Fruit fly (Drosophila melanogaster) whole organism, embryonic: ENCODE measurements around the gene CG34303.
A peak's percentile ranks its signal among the peaks of the same experiment; 100 is the strongest.

ENCODE experiments used
- Awh ChIP-seq: fragments of 200-800 bp; sonication (Bioruptor generic); IDR thresholded peaks from 2 replicates; pipeline ENCODE4, ENCODE4 v1.3.6; 2022; ENCODE audit warnings: missing biosample characterization, missing genetic modification characterization
- BEAF-32 ChIP-seq: fragments of 200-800 bp; sonication (Bioruptor generic); optimal IDR thresholded peaks from 3 replicates; lab custom pipeline; 2017; ENCODE audit warnings: missing biosample characterization, missing genetic modification characterization, mild to moderate bottlenecking, moderate library complexity, missing genetic modification reagents
- CG1024 ChIP-seq: fragments of 200-800 bp; sonication (Bioruptor generic); IDR thresholded peaks from 2 replicates; pipeline ENCODE4 v1.3.6; 2022; ENCODE audit warnings: missing biosample characterization, missing genetic modification characterization
- CG10267 ChIP-seq: fragments of 200-800 bp; sonication (Bioruptor generic); optimal IDR thresholded peaks from 2 replicates; lab custom pipeline; 2018; ENCODE audit warnings: missing biosample characterization, mild to moderate bottlenecking, missing genetic modification characterization, moderate library complexity
- CG10979 ChIP-seq: fragments of 200-800 bp; sonication (Bioruptor generic); optimal IDR thresholded peaks from 2 replicates; lab custom pipeline; 2018; ENCODE audit warnings: missing biosample characterization, mild to moderate bottlenecking, missing genetic modification characterization, moderate library complexity
- CG12659 ChIP-seq: fragments of 200-800 bp; sonication (Bioruptor generic); optimal IDR thresholded peaks from 3 replicates; lab custom pipeline; 2017; ENCODE audit warnings: mild to moderate bottlenecking, missing biosample characterization, missing genetic modification reagents, missing genetic modification characterization
- CG14441 ChIP-seq: fragments of 200-800 bp; sonication (Bioruptor generic); IDR thresholded peaks from 2 replicates; pipeline ENCODE4 v1.3.6; 2022; ENCODE audit warnings: missing biosample characterization, missing genetic modification characterization
- CG15269 ChIP-seq: fragments of 200-800 bp; sonication (Bioruptor generic); optimal IDR thresholded peaks from 2 replicates; lab custom pipeline; 2018; ENCODE audit warnings: missing biosample characterization, mild to moderate bottlenecking, missing genetic modification characterization, moderate library complexity
- CG17186 ChIP-seq: fragments of 200-800 bp; sonication (Bioruptor generic); optimal IDR thresholded peaks from 3 replicates; lab custom pipeline; 2017; ENCODE audit warnings: missing biosample characterization, missing genetic modification reagents, missing genetic modification characterization
- CG17568 ChIP-seq: fragments of 200-800 bp; sonication (Bioruptor generic); optimal IDR thresholded peaks from 2 replicates; lab custom pipeline; 2018; ENCODE audit warnings: missing biosample characterization, mild to moderate bottlenecking, missing genetic modification characterization, moderate library complexity
- CG18599 ChIP-seq: fragments of 200-800 bp; sonication (Bioruptor generic); optimal IDR thresholded peaks from 3 replicates; lab custom pipeline; 2017; ENCODE audit warnings: missing biosample characterization, missing genetic modification characterization, mild to moderate bottlenecking, moderate library complexity, missing genetic modification reagents
- CG31224 ChIP-seq: fragments of 200-800 bp; sonication (Bioruptor generic); IDR thresholded peaks from 2 replicates; pipeline ENCODE4 v1.3.6; 2022; ENCODE audit warnings: missing biosample characterization, missing genetic modification characterization
- CG34224 ChIP-seq: fragments of 200-800 bp; sonication (Bioruptor generic); IDR thresholded peaks from 3 replicates; pipeline ENCODE4 v1.3.6; 2022; ENCODE audit warnings: missing biosample characterization, missing genetic modification characterization; ENCODE audit not compliant: partially characterized antibody
- CG4617 ChIP-seq: fragments of 200-800 bp; sonication (Bioruptor generic); optimal IDR thresholded peaks from 3 replicates; lab custom pipeline; 2016; ENCODE audit warnings: missing biosample characterization, missing genetic modification characterization, borderline replicate concordance
- CG5180 ChIP-seq: fragments of 200-800 bp; sonication (Bioruptor generic); optimal IDR thresholded peaks from 3 replicates; lab custom pipeline; 2017; ENCODE audit warnings: missing biosample characterization, missing genetic modification characterization, mild to moderate bottlenecking, moderate library complexity, missing genetic modification reagents
- CG8388 ChIP-seq: fragments of 200-800 bp; sonication (Bioruptor generic); optimal IDR thresholded peaks from 2 replicates; lab custom pipeline; 2019; ENCODE audit warnings: missing biosample characterization, mild to moderate bottlenecking, missing genetic modification characterization, moderate library complexity
- CG8944 ChIP-seq: fragments of 200-800 bp; sonication (Bioruptor generic); optimal IDR thresholded peaks from 3 replicates; lab custom pipeline; 2016; ENCODE audit warnings: missing biosample characterization, missing genetic modification characterization
- CG9727 ChIP-seq: fragments of 200-800 bp; sonication (Bioruptor generic); optimal IDR thresholded peaks from 3 replicates; lab custom pipeline; 2017; ENCODE audit warnings: missing biosample characterization, mild to moderate bottlenecking, missing genetic modification characterization
- D19A ChIP-seq: fragments of 200-800 bp; optimal IDR thresholded peaks from 3 replicates; lab custom pipeline; 2019; ENCODE audit warnings: missing biosample characterization, mild to moderate bottlenecking, missing genetic modification characterization, moderate library complexity
- Deaf1 ChIP-seq: fragments of 200-800 bp; optimal IDR thresholded peaks from 3 replicates; lab custom pipeline; 2019; ENCODE audit warnings: missing biosample characterization, mild to moderate bottlenecking, missing genetic modification characterization, moderate library complexity
- Dek ChIP-seq: fragments of 200-800 bp; sonication (Bioruptor generic); optimal IDR thresholded peaks from 3 replicates; lab custom pipeline; 2019; ENCODE audit warnings: missing biosample characterization, mild to moderate bottlenecking, missing genetic modification characterization, moderate library complexity
- E2f2 ChIP-seq: fragments of 200-800 bp; sonication (Bioruptor generic); IDR thresholded peaks from 2 replicates; pipeline ENCODE4 v1.3.6; 2022; ENCODE audit warnings: missing biosample characterization, missing genetic modification characterization
- Lim3 ChIP-seq: fragments of 200-800 bp; sonication (Bioruptor generic); IDR thresholded peaks from 2 replicates; pipeline ENCODE4 v1.3.6; 2022; ENCODE audit warnings: missing biosample characterization, missing genetic modification characterization
- Myb ChIP-seq: fragments of 200-800 bp; sonication (Bioruptor generic); optimal IDR thresholded peaks from 2 replicates; lab custom pipeline; 2016; ENCODE audit warnings: missing biosample characterization, missing genetic modification characterization
- Oaz ChIP-seq: fragments of 200-800 bp; sonication (Bioruptor generic); IDR thresholded peaks from 2 replicates; pipeline ENCODE4 v1.3.6; 2022; ENCODE audit warnings: missing biosample characterization, missing genetic modification characterization
- Ravus ChIP-seq: fragments of 200-800 bp; sonication (Bioruptor generic); IDR thresholded peaks from 2 replicates; pipeline ENCODE4 v1.3.6; 2022; ENCODE audit warnings: missing biosample characterization, missing genetic modification characterization
- Sry-β ChIP-seq: fragments of 200-800 bp; sonication (Bioruptor generic); optimal IDR thresholded peaks from 2 replicates; lab custom pipeline; 2018; ENCODE audit warnings: missing biosample characterization, mild to moderate bottlenecking, missing genetic modification characterization, moderate library complexity
- Trl ChIP-seq, 3 experiments: fragments of >200 bp in 2 of 3; fragments of 200-800 bp in 1 of 3; sonication (Bioruptor generic) in 1 of 3; optimal IDR thresholded peaks; 2 replicates in 1 of 3; 3 replicates in 2 of 3; lab custom pipeline; 2016 to 2017; ENCODE audit warnings: missing biosample characterization in 1 of 3, missing genetic modification characterization in 1 of 3
- bowl ChIP-seq: fragments of 200-800 bp; sonication (Bioruptor generic); IDR thresholded peaks from 2 replicates; pipeline ENCODE4 v1.3.6; 2022; ENCODE audit warnings: missing biosample characterization, missing genetic modification characterization
- br ChIP-seq: fragments of >200 bp; optimal IDR thresholded peaks from 2 replicates; lab custom pipeline; 2017
- cas ChIP-seq: fragments of 200-800 bp; sonication (Bioruptor generic); IDR thresholded peaks from 2 replicates; pipeline ENCODE4 v1.3.6; 2022; ENCODE audit warnings: missing biosample characterization, missing genetic modification characterization
- ci ChIP-seq: fragments of 200-800 bp; sonication (Bioruptor generic); IDR thresholded peaks from 3 replicates; pipeline ENCODE4 v1.3.6; 2022; ENCODE audit warnings: missing biosample characterization, missing genetic modification characterization
- da ChIP-seq: fragments of 200-800 bp; sonication (Bioruptor generic); optimal IDR thresholded peaks from 2 replicates; lab custom pipeline; 2016; ENCODE audit warnings: missing biosample characterization, missing genetic modification characterization
- dysf ChIP-seq: fragments of 200-800 bp; sonication (Bioruptor generic); IDR thresholded peaks from 3 replicates; pipeline ENCODE4 v1.3.6; 2022; ENCODE audit warnings: missing biosample characterization, missing genetic modification characterization
- fd102C ChIP-seq: fragments of 200-800 bp; sonication (Bioruptor generic); optimal IDR thresholded peaks from 2 replicates; lab custom pipeline; 2018; ENCODE audit warnings: missing biosample characterization, mild to moderate bottlenecking, missing genetic modification characterization, moderate library complexity
- fru ChIP-seq: fragments of >200 bp; optimal IDR thresholded peaks from 2 replicates; lab custom pipeline; 2017
- fu2 ChIP-seq: fragments of 200-800 bp; sonication (Bioruptor generic); optimal IDR thresholded peaks from 2 replicates; lab custom pipeline; 2016; ENCODE audit warnings: missing biosample characterization, missing genetic modification characterization
- hkb ChIP-seq, 2 experiments: fragments of 200-800 bp in 1 of 2; fragments of >200 bp in 1 of 2; sonication (Bioruptor generic) in 1 of 2; IDR thresholded peaks in 1 of 2; optimal IDR thresholded peaks in 1 of 2; 2 replicates each; pipeline versions ENCODE4 v1.3.6 to Lab custom; 2017 to 2022; ENCODE audit warnings: missing biosample characterization in 1 of 2, missing genetic modification characterization in 1 of 2
- inv ChIP-seq: fragments of 200-800 bp; sonication (Bioruptor generic); IDR thresholded peaks from 2 replicates; pipeline ENCODE4 v1.3.6; 2022; ENCODE audit warnings: missing biosample characterization, missing genetic modification characterization; ENCODE audit not compliant: partially characterized antibody
- jing ChIP-seq: fragments of 200-800 bp; sonication (Bioruptor generic); optimal IDR thresholded peaks from 2 replicates; lab custom pipeline; 2018; ENCODE audit warnings: missing biosample characterization, mild to moderate bottlenecking, missing genetic modification characterization
- lab ChIP-seq: fragments of 200-800 bp; sonication (Bioruptor generic); optimal IDR thresholded peaks from 3 replicates; lab custom pipeline; 2017; ENCODE audit warnings: missing biosample characterization, missing genetic modification characterization, mild to moderate bottlenecking, moderate library complexity, missing genetic modification reagents
- lilli ChIP-seq: fragments of 200-800 bp; sonication (Bioruptor generic); optimal IDR thresholded peaks from 3 replicates; lab custom pipeline; 2016; ENCODE audit warnings: missing biosample characterization, missing genetic modification characterization
- rib ChIP-seq: fragments of 200-800 bp; sonication (Bioruptor generic); IDR thresholded peaks from 2 replicates; pipeline ENCODE4 v1.3.6; 2022; ENCODE audit warnings: missing biosample characterization, missing genetic modification characterization
- sd ChIP-seq: fragments of 200-800 bp; sonication (Bioruptor generic); optimal IDR thresholded peaks from 3 replicates; lab custom pipeline; 2018; ENCODE audit warnings: missing biosample characterization, mild to moderate bottlenecking, missing genetic modification characterization, moderate library complexity
- shn ChIP-seq: fragments of 200-800 bp; sonication (Bioruptor generic); optimal IDR thresholded peaks from 3 replicates; lab custom pipeline; 2016; ENCODE audit warnings: missing biosample characterization, missing genetic modification characterization
- stwl ChIP-seq: fragments of 200-800 bp; sonication (Bioruptor generic); optimal IDR thresholded peaks from 3 replicates; lab custom pipeline; 2018; ENCODE audit warnings: missing biosample characterization, mild to moderate bottlenecking, missing genetic modification characterization, moderate library complexity
- tll ChIP-seq, 2 experiments: fragments of 200-800 bp in 1 of 2; fragments of >200 bp in 1 of 2; sonication (Bioruptor generic) in 1 of 2; optimal IDR thresholded peaks; 2 replicates each; lab custom pipeline; 2017 to 2019; ENCODE audit warnings: missing biosample characterization in 2 of 2, missing genetic modification characterization in 2 of 2, mild to moderate bottlenecking in 1 of 2, moderate library complexity in 1 of 2
- unc-4 ChIP-seq: fragments of 200-800 bp; sonication (Bioruptor generic); IDR thresholded peaks from 2 replicates; pipeline ENCODE4 v1.3.6; 2022; ENCODE audit warnings: missing biosample characterization, missing genetic modification characterization; ENCODE audit not compliant: partially characterized antibody
- wdn ChIP-seq: fragments of 200-800 bp; sonication (Bioruptor generic); IDR thresholded peaks from 2 replicates; pipeline ENCODE4 v1.3.6; 2022; ENCODE audit warnings: missing biosample characterization, missing genetic modification characterization
- wek ChIP-seq: fragments of 200-800 bp; sonication (Bioruptor generic); optimal IDR thresholded peaks from 3 replicates; lab custom pipeline; 2018; ENCODE audit warnings: missing biosample characterization, mild to moderate bottlenecking, missing genetic modification characterization, moderate library complexity

Gene CG34303

DNA sequence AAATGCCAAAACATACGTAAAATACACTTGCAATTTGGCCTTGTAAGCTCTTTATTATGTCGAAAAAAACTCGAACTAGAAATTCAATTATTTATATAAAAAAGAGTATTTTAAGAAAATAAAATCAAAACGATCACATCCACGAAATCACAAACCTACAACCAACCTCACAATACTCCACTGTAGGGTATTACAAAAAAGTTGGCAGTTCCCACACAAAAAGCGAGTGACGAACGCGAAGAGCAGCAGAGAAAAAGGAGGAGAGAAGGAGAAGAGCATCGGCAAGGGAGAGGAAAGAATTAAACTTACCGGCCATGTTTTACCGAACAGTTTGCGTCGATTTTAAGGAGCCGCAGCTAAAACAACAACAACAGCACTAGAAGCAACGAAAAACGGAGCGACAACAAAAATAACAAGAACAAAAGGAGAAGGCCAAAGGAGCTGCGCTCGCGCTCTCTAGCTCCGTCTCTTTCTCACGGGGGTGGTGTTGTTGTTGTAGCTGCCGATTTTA, 18.7 kb downstream of the CG34303 start (continued):
- TF ChIP-seq Deaf1 (tag; lab: Kevin White, UChicago) (peak; percentile 40), CG18599 (GFP tag; lab: Kevin White, UChicago) (peak; percentile 45), da (GFP tag; lab: Kevin White, UChicago) (no peak), CG15269 (tag; lab: Kevin White, UChicago) (peak; percentile 8), CG10267 (tag; lab: Kevin White, UChicago) (peak; percentile 3), CG10979 (peak; percentile 2), lilli (GFP tag; lab: Kevin White, UChicago) (no peak), sd (no peak), CG8388 (no peak), CG4617 (GFP tag; lab: Kevin White, UChicago) (no peak), shn (no peak), Trl (optimal IDR thresholded peaks at IDR 0.05; lab: Kevin White, UChicago) (peak; percentile 50 to 71), Trl (GFP tag; optimal IDR thresholded peaks at IDR 0.05; lab: Kevin White, UChicago) (peak; percentile 8), wdn (GFP tag; lab: Robert Waterston, UW) (no peak), tll (GFP tag; optimal IDR thresholded peaks at IDR 0.05; lab: Kevin White, UChicago) (no peak), fu2 (GFP tag; lab: Kevin White, UChicago) (no peak), Sry-β (no peak), br (lab: Kevin White, UChicago) (no peak), fd102C (GFP tag; lab: Kevin White, UChicago) (no peak), Lim3 (GFP tag; lab: Robert Waterston, UW) (no peak), inv (no peak), lab (GFP tag; lab: Kevin White, UChicago) (peak; percentile 53), CG9727 (GFP tag; lab: Kevin White, UChicago) (no peak), fru (lab: Kevin White, UChicago) (no peak), ci (GFP tag; lab: Robert Waterston, UW) (peak; percentile 37; the same call in 1 of the 3 replicates), CG14441 (GFP tag; lab: Robert Waterston, UW) (no peak), CG12659 (no peak), unc-4 (GFP tag; lab: Robert Waterston, UW) (no peak), Ravus (GFP tag; lab: Robert Waterston, UW) (no peak), CG5180 (GFP tag; lab: Kevin White, UChicago) (no peak), Oaz (no peak), rib (GFP tag; lab: Robert Waterston, UW) (no peak), CG8944 (GFP tag; lab: Kevin White, UChicago) (no peak), CG31224 (GFP tag; lab: Robert Waterston, UW) (no peak), CG17568 (no peak), jing (GFP tag; lab: Kevin White, UChicago) (no peak), CG34224 (GFP tag; lab: Robert Waterston, UW) (no peak), CG17186 (GFP tag; lab: Kevin White, UChicago) (no peak), Dek (tag; lab: Kevin White, UChicago) (no peak), Myb (GFP tag; lab: Kevin White, UChicago) (no peak), cas (no peak), bowl (no peak), wek (GFP tag; lab: Kevin White, UChicago) (no peak), Awh (GFP tag; lab: Robert Waterston, UW) (no peak), D19A (tag; lab: Kevin White, UChicago) (peak; percentile 84), stwl (tag; lab: Kevin White, UChicago) (peak; percentile 26), hkb (optimal IDR thresholded peaks at IDR 0.05; lab: Kevin White, UChicago) (no peak), hkb (GFP tag; IDR thresholded peaks at IDR 0.05; lab: Robert Waterston, UW) (no peak), CG1024 (GFP tag; lab: Robert Waterston, UW) (no peak), BEAF-32 (GFP tag; lab: Kevin White, UChicago) (no peak), dysf (GFP tag; lab: Robert Waterston, UW) (no peak), E2f2 (GFP tag; lab: Robert Waterston, UW) (0 out of 2 replicates have a peak, but pooled peaks have one; percentile 30)
